Worm (Caenorhabditis elegans): ENCODE results near the gene ZK1290.15.

ce11 chrII:7519221-7519620 lies 4.2 kb upstream of the ZK1290.15 start, which contains the start of gene glb-9:
- no peak for TF ChIP-seq flt-1 (GFP tag; IDR thresholded peaks at IDR 0.05)
- no peak for TF ChIP-seq ztf-29 (GFP tag; IDR thresholded peaks at IDR 0.05)
- no peak for TF ChIP-seq tab-1 (GFP tag; IDR thresholded peaks at IDR 0.05)
- no peak for TF ChIP-seq T22C8.4 (GFP tag; IDR thresholded peaks at IDR 0.05)
- TF ChIP-seq ref-1 (GFP tag; conservative IDR thresholded peaks at IDR 0.05) = no peak
- TF ChIP-seq cog-1 (tag; optimal IDR thresholded peaks at IDR 0.05) = no peak
- TF ChIP-seq ztf-23 (GFP tag; IDR thresholded peaks at IDR 0.05) = no peak

Data from whole organism, midembryonic.